Worm (Caenorhabditis elegans): ENCODE measurements around the gene C25D7.5.

Gene C25D7.5

ce11 chrV:15065068-15065744 is 12.8 kb downstream of the C25D7.5 start, which contains the start of gene C25D7.9 (continued):
- TF ChIP-seq egl-13 (tag; optimal IDR thresholded peaks at IDR 0.05) (no peak), grh-1 (GFP tag; IDR thresholded peaks at IDR 0.05) (peak; percentile 51), ztf-11 (tag; optimal IDR thresholded peaks at IDR 0.05) (no peak), nhr-71 (tag; optimal IDR thresholded peaks at IDR 0.05) (peak; percentile 48), pax-3 (tag; optimal IDR thresholded peaks at IDR 0.05) (peak; percentile 9), zip-4 (GFP tag; optimal IDR thresholded peaks at IDR 0.05) (no peak), dpl-1 (GFP tag; optimal IDR thresholded peaks at IDR 0.05) (peak; percentile 17 to 52 (median 45)), nhr-20 (tag; optimal IDR thresholded peaks at IDR 0.05) (peak; percentile 31), isw-1 (GFP tag; IDR thresholded peaks at IDR 0.05) (0 out of 2 replicates have a peak, but pooled peaks have one; percentile 2), nhr-237 (tag; optimal IDR thresholded peaks at IDR 0.05) (no peak), lsy-2 (tag; optimal IDR thresholded peaks at IDR 0.05) (peak; percentile 31 to 62), mep-1 (tag; optimal IDR thresholded peaks at IDR 0.05) (peak; percentile 18), lir-3 (tag; optimal IDR thresholded peaks at IDR 0.05; ENCODE audit: poor library complexity) (no peak), hpl-2 (GFP tag; optimal IDR thresholded peaks at IDR 0.05) (no peak), egl-27 (tag; optimal IDR thresholded peaks at IDR 0.05) (no peak)

ce11 chrV:15065837-15066348 is 13.4 kb downstream of the C25D7.5 start, which contains the start of gene otub-1:
otub-1 (plus strand) TSS chrV:15066298.
- no peak for TF ChIP-seq efl-1 (optimal IDR thresholded peaks at IDR 0.05)
- TF ChIP-seq efl-1 (GFP tag; optimal IDR thresholded peaks at IDR 0.05 in 1 of 2) = peak in 1 of 2 experiments; percentile 13
- no peak for TF ChIP-seq rnt-1 (tag; optimal IDR thresholded peaks at IDR 0.05)

ce11 chrV:15067165-15067564 is 14.7 kb downstream of the C25D7.5 start, which contains the start of gene C25D7.10:
C25D7.10 (plus strand) TSS chrV:15067465.
- TF ChIP-seq snu-23 (GFP tag; optimal IDR thresholded peaks at IDR 0.05) (no peak), ceh-90 (tag; optimal IDR thresholded peaks at IDR 0.05) (no peak), ztf-4 (tag; optimal IDR thresholded peaks at IDR 0.05) (no peak)

- TF ChIP-seq pag-3 (tag; optimal IDR thresholded peaks at IDR 0.05; ENCODE audit: borderline replicate concordance, insufficient read depth) = no peak
- TF ChIP-seq efl-1 (optimal IDR thresholded peaks at IDR 0.05) = no peak
- peak in 1 of 2 experiments; percentile 24 for TF ChIP-seq efl-1 (GFP tag; optimal IDR thresholded peaks at IDR 0.05 in 1 of 2)
These were observed 15.9 kb downstream of the C25D7.5 start, which contains the start of gene dnj-3 for ce11 chrV:15068378-15068777. dnj-3 (plus strand) TSS chrV:15068678.

- no peak for TF ChIP-seq nhr-77 (tag; optimal IDR thresholded peaks at IDR 0.05)
- peak in 1 of 2 experiments; percentile 73 for TF ChIP-seq lsy-2 (tag; optimal IDR thresholded peaks at IDR 0.05)
- TF ChIP-seq irx-1 (tag; optimal IDR thresholded peaks at IDR 0.05) = no peak
- no peak for TF ChIP-seq ztf-4 (tag; optimal IDR thresholded peaks at IDR 0.05)
- no peak for TF ChIP-seq ceh-63 (GFP tag; optimal IDR thresholded peaks at IDR 0.05)
- no peak for TF ChIP-seq mep-1 (tag; optimal IDR thresholded peaks at IDR 0.05)
- peak; percentile 3 for TF ChIP-seq lin-14 (GFP tag; optimal IDR thresholded peaks at IDR 0.05)
- no peak for TF ChIP-seq pqm-1 (tag; optimal IDR thresholded peaks at IDR 0.05)
These were observed 17.1 kb downstream of the C25D7.5 start for ce11 chrV:15069435-15069985.

ce11 chrV:15071015-15071810 is 18.8 kb downstream of the C25D7.5 start, which contains the start of gene unc-76:
unc-76 (plus strand) TSS chrV:15071760.
- TF ChIP-seq ceh-63 (GFP tag; optimal IDR thresholded peaks at IDR 0.05) (no peak), unc-86 (tag; optimal IDR thresholded peaks at IDR 0.05) (peak; percentile 92), rnt-1 (tag; optimal IDR thresholded peaks at IDR 0.05) (peak; percentile 95), aly-2 (tag; optimal IDR thresholded peaks at IDR 0.05) (peak; percentile 41), hpl-2 (GFP tag; optimal IDR thresholded peaks at IDR 0.05) (no peak), snu-23 (GFP tag; optimal IDR thresholded peaks at IDR 0.05) (peak; percentile 90), nhr-28 (tag; optimal IDR thresholded peaks at IDR 0.05) (no peak), fkh-8 (tag; optimal IDR thresholded peaks at IDR 0.05) (peak; percentile 95), irx-1 (tag; optimal IDR thresholded peaks at IDR 0.05) (peak; percentile 80), lsy-2 (tag; optimal IDR thresholded peaks at IDR 0.05) (peak; percentile 76 to 87), F16B12.6 (tag; optimal IDR thresholded peaks at IDR 0.05) (peak; percentile 12), fkh-4 (tag; optimal IDR thresholded peaks at IDR 0.05; ENCODE audit: borderline replicate concordance) (peak; percentile 40), ama-1 (optimal IDR thresholded peaks at IDR 0.05) (no peak), nhr-20 (tag; optimal IDR thresholded peaks at IDR 0.05) (peak; percentile 81), nhr-76 (tag; optimal IDR thresholded peaks at IDR 0.05) (no peak), ets-5 (GFP tag; IDR thresholded peaks at IDR 0.05) (no peak), lin-13 (GFP tag; optimal IDR thresholded peaks at IDR 0.05) (peak; percentile 62), mep-1 (tag; optimal IDR thresholded peaks at IDR 0.05) (peak; percentile 92)

All from whole organism, L1 larva.